Worm (Caenorhabditis elegans) whole organism, mixed stage, embryonic: Measurements from ENCODE around the gene F57G9.3.

Experiments
- blmp-1 ChIP-seq: fragments of 150-350 bp; optimal IDR thresholded peaks from 2 replicates; lab custom pipeline; 2014; ENCODE audit warnings: missing biosample characterization, missing genetic modification characterization
- elt-3 ChIP-seq: fragments of 150-350 bp; optimal IDR thresholded peaks from 2 replicates; lab custom pipeline; 2014; ENCODE audit warnings: missing biosample characterization, missing genetic modification characterization
- ham-2 ChIP-seq: fragments of 200-800 bp; sonication (Bioruptor generic); optimal IDR thresholded peaks from 2 replicates; lab custom pipeline; 2018; ENCODE audit warnings: mild to moderate bottlenecking, missing genetic modification characterization, missing compliant biosample characterization
- mab-5 ChIP-seq: fragments of 150-350 bp; optimal IDR thresholded peaks from 2 replicates; lab custom pipeline; 2014; ENCODE audit warnings: missing biosample characterization, missing genetic modification characterization
- sptf-1 ChIP-seq: sonication (generic microtip); optimal IDR thresholded peaks from 2 replicates; lab custom pipeline; 2017; ENCODE audit warnings: mild to moderate bottlenecking, missing genetic modification characterization, moderate library complexity, missing compliant biosample characterization
- unc-120 ChIP-seq: sonication (generic microtip); optimal IDR thresholded peaks from 2 replicates; lab custom pipeline; 2017; ENCODE audit warnings: missing genetic modification characterization, missing compliant biosample characterization; ENCODE audit not compliant: poor library complexity, severe bottlenecking
- unc-62 ChIP-seq: fragments of 150-350 bp; optimal IDR thresholded peaks from 2 replicates; lab custom pipeline; 2014; ENCODE audit warnings: missing biosample characterization, missing genetic modification reagents, missing genetic modification characterization

DNA sequence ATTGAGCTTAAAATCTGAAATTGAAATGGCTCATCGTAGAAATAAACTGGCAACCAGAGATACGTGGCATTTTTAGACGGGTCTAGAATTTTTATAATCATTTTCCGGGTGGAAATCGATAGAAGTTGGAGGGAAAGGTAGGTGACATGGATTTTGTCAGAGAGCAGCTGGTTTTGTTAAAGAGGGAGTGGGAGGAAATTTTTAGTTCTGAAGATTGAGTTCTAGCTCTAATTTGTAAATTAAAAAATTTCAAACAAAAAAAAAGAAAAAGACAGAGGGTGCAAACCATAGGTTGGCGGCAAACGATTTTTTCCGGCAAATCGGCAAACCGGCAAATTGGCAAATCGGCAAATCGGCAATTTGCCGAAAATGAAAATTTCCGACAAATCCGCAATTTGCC is 46.6 kb upstream of the F57G9.3 start, which contains the start of gene sre-32:
- TF ChIP-seq mab-5 (tag; lab: Kevin White, UChicago) (no peak), unc-120 (tag; lab: Kevin White, UChicago) (no peak), elt-3 (tag; lab: Kevin White, UChicago) (no peak), blmp-1 (tag; lab: Kevin White, UChicago) (no peak), sptf-1 (tag; lab: Kevin White, UChicago) (no peak), ham-2 (no peak), unc-62 (GFP tag; lab: Kevin White, UChicago) (no peak)
